Worm (Caenorhabditis elegans): ENCODE results near the gene F13E6.2.

- no peak for TF ChIP-seq sptf-1 (tag; optimal IDR thresholded peaks at IDR 0.05)
- no peak for TF ChIP-seq elt-3 (tag; optimal IDR thresholded peaks at IDR 0.05)
- TF ChIP-seq nhr-237 (tag; optimal IDR thresholded peaks at IDR 0.05): no peak
- no peak for TF ChIP-seq nhr-76 (tag; optimal IDR thresholded peaks at IDR 0.05)
These were observed 17.5 kb downstream of the F13E6.2 start for ce11 chrX:10656604-10657003.
